Worm (Caenorhabditis elegans) whole organism, L1 larva: Measurements from ENCODE around the gene acs-5.
A peak's percentile ranks its signal among the peaks of the same experiment; 100 is the strongest.

ENCODE experiments used
- hlh-17 ChIP-seq: fragments of 200-800 bp; sonication (Bioruptor generic); optimal IDR thresholded peaks from 2 replicates; lab custom pipeline; 2018; ENCODE audit warnings: missing genetic modification characterization, mild to moderate bottlenecking, missing compliant biosample characterization, moderate library complexity, borderline replicate concordance
- lin-39 ChIP-seq: fragments of 150-350 bp; optimal IDR thresholded peaks from 2 replicates; lab custom pipeline; 2014; ENCODE audit warnings: missing biosample characterization, missing genetic modification reagents, missing genetic modification characterization
- nhr-47 ChIP-seq: sonication (generic microtip); optimal IDR thresholded peaks from 2 replicates; lab custom pipeline; 2016; ENCODE audit warnings: mild to moderate bottlenecking, missing genetic modification characterization, moderate library complexity, missing compliant biosample characterization

ce11 chrIII:13548982-13549381 lies 5.6 kb upstream of the acs-5 start, which contains the start of gene mmad-1:
- peak; percentile 63 for TF ChIP-seq nhr-47 (tag; lab: Kevin White, UChicago)
- TF ChIP-seq hlh-17 (GFP tag; lab: Kevin White, UChicago), result no peak
- no peak for TF ChIP-seq lin-39 (tag; lab: Kevin White, UChicago)
